Worm (Caenorhabditis elegans) whole organism, L1 larva: Measurements from ENCODE around the gene T04B2.3.
A peak's percentile ranks its signal among the peaks of the same experiment; 100 is the strongest.

Experiments
- C04F5.9 ChIP-seq: sonication (generic microtip); optimal IDR thresholded peaks from 2 replicates; lab custom pipeline; 2016; ENCODE audit warnings: missing genetic modification characterization, missing compliant biosample characterization
- F16B12.6 ChIP-seq: fragments of 150-350 bp; optimal IDR thresholded peaks from 2 replicates; lab custom pipeline; 2014; ENCODE audit warnings: missing biosample characterization, missing genetic modification characterization
- alr-1 ChIP-seq: fragments of 200-800 bp; sonication (Bioruptor generic); optimal IDR thresholded peaks from 2 replicates; lab custom pipeline; 2018; ENCODE audit warnings: borderline replicate concordance, mild to moderate bottlenecking, missing genetic modification characterization, missing compliant biosample characterization
- ama-1 ChIP-seq: fragments of 150-350 bp; optimal IDR thresholded peaks from 2 replicates; lab custom pipeline; 2014
- blmp-1 ChIP-seq: fragments of 150-350 bp; optimal IDR thresholded peaks from 2 replicates; lab custom pipeline; 2014; ENCODE audit warnings: missing biosample characterization, missing genetic modification characterization
- ceh-8 ChIP-seq: fragments of 200-800 bp; sonication (Bioruptor generic); optimal IDR thresholded peaks from 2 replicates; lab custom pipeline; 2018; ENCODE audit warnings: mild to moderate bottlenecking, missing genetic modification characterization, moderate library complexity, missing compliant biosample characterization
- ceh-82 ChIP-seq, 3 experiments: fragments of 150-350 bp in 1 of 3; sonication (generic microtip) in 2 of 3; optimal IDR thresholded peaks; 2 replicates each; lab custom pipeline; 2014 to 2017; ENCODE audit warnings: missing biosample characterization in 3 of 3, missing genetic modification characterization in 3 of 3
- dpl-1 ChIP-seq, 3 experiments: fragments of 150-350 bp in 2 of 3; sonication (generic microtip) in 1 of 3; optimal IDR thresholded peaks; 2 replicates each; lab custom pipeline; 2014 to 2017; ENCODE audit warnings: missing biosample characterization in 3 of 3, missing genetic modification characterization in 3 of 3, missing genetic modification reagents in 3 of 3
- dsc-1 ChIP-seq: sonication (generic microtip); optimal IDR thresholded peaks from 2 replicates; lab custom pipeline; 2016; ENCODE audit warnings: mild to moderate bottlenecking, missing genetic modification characterization, missing compliant biosample characterization
- efl-1 ChIP-seq, 4 experiments: fragments of 150-350 bp; optimal IDR thresholded peaks in 3 of 4; peaks in 1 of 4; 1 replicate in 1 of 4; 2 replicates in 3 of 4; lab custom pipeline; 2014; ENCODE audit warnings: missing biosample characterization in 2 of 4, missing genetic modification characterization in 2 of 4, missing genetic modification reagents in 2 of 4
- egl-13 ChIP-seq: sonication (generic microtip); optimal IDR thresholded peaks from 2 replicates; lab custom pipeline; 2016; ENCODE audit warnings: missing genotype, missing genetic modification reagents, missing genetic modification characterization, missing compliant biosample characterization
- fkh-8 ChIP-seq: sonication (generic microtip); optimal IDR thresholded peaks from 2 replicates; lab custom pipeline; 2016; ENCODE audit warnings: mild to moderate bottlenecking, missing genetic modification characterization, missing compliant biosample characterization
- fos-1 ChIP-seq: fragments of 150-350 bp; optimal IDR thresholded peaks from 2 replicates; lab custom pipeline; 2014; ENCODE audit warnings: missing biosample characterization, missing genetic modification characterization
- hlh-4 ChIP-seq: sonication (generic microtip); optimal IDR thresholded peaks from 2 replicates; lab custom pipeline; 2016; ENCODE audit warnings: mild to moderate bottlenecking, missing genetic modification characterization, missing compliant biosample characterization
- hpl-2 ChIP-seq: fragments of 150-350 bp; optimal IDR thresholded peaks from 2 replicates; lab custom pipeline; 2014; ENCODE audit warnings: missing biosample characterization, missing genetic modification reagents, missing genetic modification characterization
- lin-13 ChIP-seq: fragments of 150-350 bp; optimal IDR thresholded peaks from 2 replicates; lab custom pipeline; 2014; ENCODE audit warnings: missing biosample characterization, missing genetic modification reagents, missing genetic modification characterization
- lin-14 ChIP-seq: fragments of 200-800 bp; sonication (Bioruptor generic); optimal IDR thresholded peaks from 2 replicates; lab custom pipeline; 2018; ENCODE audit warnings: mild to moderate bottlenecking, missing genetic modification characterization, moderate library complexity, missing compliant biosample characterization
- lin-15B ChIP-seq: fragments of 150-350 bp; sonication (generic microtip); optimal IDR thresholded peaks from 3 replicates; lab custom pipeline; 2014; ENCODE audit warnings: missing biosample characterization, missing genetic modification characterization
- lin-35 ChIP-seq, 2 experiments: fragments of 150-350 bp; optimal IDR thresholded peaks; 2 replicates each; lab custom pipeline; 2014; ENCODE audit warnings: missing biosample characterization in 2 of 2, missing genetic modification characterization in 2 of 2, missing genetic modification reagents in 2 of 2
- lin-39 ChIP-seq: fragments of 150-350 bp; optimal IDR thresholded peaks from 2 replicates; lab custom pipeline; 2014; ENCODE audit warnings: missing biosample characterization, missing genetic modification reagents, missing genetic modification characterization
- lir-3 ChIP-seq: sonication (generic microtip); optimal IDR thresholded peaks from 2 replicates; lab custom pipeline; 2016; ENCODE audit warnings: mild to moderate bottlenecking, missing genetic modification characterization, moderate library complexity, missing compliant biosample characterization; ENCODE audit not compliant: poor library complexity
- lsy-2 ChIP-seq, 2 experiments: fragments of 150-350 bp; optimal IDR thresholded peaks; 2 replicates each; lab custom pipeline; 2014; ENCODE audit warnings: missing biosample characterization in 2 of 2, missing genetic modification characterization in 2 of 2
- mdl-1 ChIP-seq, 2 experiments: fragments of 150-350 bp; optimal IDR thresholded peaks; 2 replicates each; lab custom pipeline; 2014 to 2017; ENCODE audit warnings: missing biosample characterization in 2 of 2, missing genetic modification characterization in 2 of 2, inconsistent platforms in 1 of 2
- mef-2 ChIP-seq: fragments of 150-350 bp; optimal IDR thresholded peaks from 2 replicates; lab custom pipeline; 2014; ENCODE audit warnings: missing biosample characterization, missing genetic modification characterization
- mep-1 ChIP-seq: fragments of 150-350 bp; optimal IDR thresholded peaks from 2 replicates; lab custom pipeline; 2014; ENCODE audit warnings: missing biosample characterization, missing genetic modification characterization
- nhr-19 ChIP-seq: fragments of 200-800 bp; sonication (Bioruptor generic); conservative IDR thresholded peaks from 2 replicates; pipeline ENCODE4 v1.3.6; 2022; ENCODE audit warnings: missing genetic modification characterization, missing compliant biosample characterization
- nhr-20 ChIP-seq: sonication (generic microtip); optimal IDR thresholded peaks from 2 replicates; lab custom pipeline; 2016; ENCODE audit warnings: mild to moderate bottlenecking, missing genetic modification characterization, missing compliant biosample characterization
- nhr-237 ChIP-seq: fragments of 150-350 bp; optimal IDR thresholded peaks from 2 replicates; lab custom pipeline; 2014; ENCODE audit warnings: missing biosample characterization, missing genetic modification characterization
- nhr-47 ChIP-seq: sonication (generic microtip); optimal IDR thresholded peaks from 2 replicates; lab custom pipeline; 2016; ENCODE audit warnings: mild to moderate bottlenecking, missing genetic modification characterization, moderate library complexity, missing compliant biosample characterization
- nhr-71 ChIP-seq: sonication (generic microtip); optimal IDR thresholded peaks from 2 replicates; lab custom pipeline; 2016; ENCODE audit warnings: mild to moderate bottlenecking, missing genetic modification characterization, moderate library complexity, missing compliant biosample characterization
- nhr-76 ChIP-seq: sonication (generic microtip); optimal IDR thresholded peaks from 2 replicates; lab custom pipeline; 2017; ENCODE audit warnings: missing biosample characterization, missing genetic modification characterization
- skn-1 ChIP-seq: fragments of 150-350 bp; optimal IDR thresholded peaks from 2 replicates; lab custom pipeline; 2014; ENCODE audit warnings: missing biosample characterization, missing genetic modification characterization
- snpc-4 ChIP-seq: fragments of 150-350 bp; optimal IDR thresholded peaks from 2 replicates; lab custom pipeline; 2014; ENCODE audit warnings: missing biosample characterization, missing genetic modification characterization
- sox-4 ChIP-seq: sonication (generic microtip); optimal IDR thresholded peaks from 2 replicates; lab custom pipeline; 2016; ENCODE audit warnings: missing genetic modification characterization, missing compliant biosample characterization
- sptf-1 ChIP-seq: fragments of 150-350 bp; optimal IDR thresholded peaks from 2 replicates; lab custom pipeline; 2014; ENCODE audit warnings: missing biosample characterization, missing genetic modification characterization
- sup-37 ChIP-seq: fragments of 200-800 bp; sonication (Bioruptor generic); optimal IDR thresholded peaks from 2 replicates; lab custom pipeline; 2018; ENCODE audit warnings: mild to moderate bottlenecking, missing genetic modification characterization, missing compliant biosample characterization
- swsn-7 ChIP-seq: sonication (generic microtip); optimal IDR thresholded peaks from 2 replicates; lab custom pipeline; 2016; ENCODE audit warnings: missing genetic modification characterization, missing compliant biosample characterization
- tbx-2 ChIP-seq: sonication (generic microtip); optimal IDR thresholded peaks from 2 replicates; lab custom pipeline; 2016; ENCODE audit warnings: missing genetic modification characterization, missing compliant biosample characterization
- unc-130 ChIP-seq: fragments of 150-350 bp; optimal IDR thresholded peaks from 2 replicates; lab custom pipeline; 2017; ENCODE audit warnings: missing biosample characterization, missing genetic modification characterization, inconsistent platforms
- vab-15 ChIP-seq: sonication (generic microtip); optimal IDR thresholded peaks from 2 replicates; lab custom pipeline; 2017; ENCODE audit warnings: missing genotype, mild to moderate bottlenecking, missing genetic modification characterization, missing compliant biosample characterization
- xbp-1 ChIP-seq: sonication (generic microtip); optimal IDR thresholded peaks from 2 replicates; lab custom pipeline; 2016; ENCODE audit warnings: missing genetic modification characterization, missing compliant biosample characterization
- zag-1 ChIP-seq: fragments of 150-350 bp; optimal IDR thresholded peaks from 2 replicates; lab custom pipeline; 2014; ENCODE audit warnings: missing biosample characterization, missing genetic modification characterization
- zip-4 ChIP-seq: fragments of 200-800 bp; sonication (Bioruptor generic); optimal IDR thresholded peaks from 2 replicates; lab custom pipeline; 2018; ENCODE audit warnings: mild to moderate bottlenecking, missing genetic modification characterization, moderate library complexity, missing compliant biosample characterization
- ztf-11 ChIP-seq, 2 experiments: sonication (generic microtip); optimal IDR thresholded peaks; 2 replicates each; lab custom pipeline; 2016 to 2017; ENCODE audit warnings: missing genetic modification characterization in 2 of 2, missing biosample characterization in 1 of 2, missing compliant biosample characterization in 1 of 2
- ztf-4 ChIP-seq: fragments of 150-350 bp; optimal IDR thresholded peaks from 2 replicates; lab custom pipeline; 2014; ENCODE audit warnings: missing biosample characterization, missing genetic modification characterization

The T04B2.3 gene

DNA sequence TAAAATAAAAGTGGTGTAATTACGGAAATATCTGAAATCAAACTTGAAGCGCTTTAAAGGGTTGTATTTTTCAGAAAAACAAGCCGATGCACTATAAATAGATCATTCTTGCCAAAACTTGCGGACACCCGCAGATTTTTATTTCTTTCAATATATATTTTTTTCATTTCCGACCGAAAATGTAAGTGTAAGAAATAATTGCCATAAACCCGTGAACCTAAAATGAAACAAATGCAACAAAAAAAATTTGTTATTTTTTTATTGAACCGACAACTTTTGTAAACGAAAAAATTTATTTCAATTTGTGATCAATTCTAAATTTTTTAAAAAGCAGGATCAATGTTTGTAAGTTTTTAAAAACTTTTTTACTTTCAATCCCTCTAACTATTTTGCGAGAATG lies 33.6 kb downstream of the T04B2.3 start, which contains the start of gene W01B6.6:
Gene W01B6.6, plus strand, starts transcription at position 301 of the 400 bp plus-strand sequence.
- no peak for TF ChIP-seq nhr-47
- TF ChIP-seq sup-37 (GFP tag; lab: Kevin White, UChicago) = no peak
- no peak for TF ChIP-seq nhr-20 (tag; lab: Kevin White, UChicago)
- no peak for TF ChIP-seq dsc-1 (tag; lab: Kevin White, UChicago)
- TF ChIP-seq efl-1 (optimal IDR thresholded peaks at IDR 0.05; lab: Kevin White, UChicago) = no peak
- TF ChIP-seq efl-1 (GFP tag; optimal IDR thresholded peaks at IDR 0.05 in 1 of 2; lab: Kevin White, UChicago) = no peak
- no peak for TF ChIP-seq lir-3 (tag; lab: Kevin White, UChicago)
- no peak for TF ChIP-seq mep-1 (tag; lab: Kevin White, UChicago)
- TF ChIP-seq lin-14 (GFP tag; lab: Kevin White, UChicago) = no peak
- TF ChIP-seq swsn-7 = no peak
- no peak for TF ChIP-seq fos-1
- TF ChIP-seq zag-1 = no peak
- TF ChIP-seq hlh-4 (tag; lab: Kevin White, UChicago) = no peak
- no peak for TF ChIP-seq zip-4
- TF ChIP-seq ztf-4 (tag; lab: Kevin White, UChicago) = no peak
- no peak for TF ChIP-seq sptf-1 (tag; lab: Kevin White, UChicago)
- no peak for TF ChIP-seq C04F5.9 (tag; lab: Kevin White, UChicago)
- TF ChIP-seq lsy-2 (tag; optimal IDR thresholded peaks at IDR 0.05; lab: Kevin White, UChicago) = no peak

- TF ChIP-seq egl-13 (no peak), skn-1 (tag; lab: Kevin White, UChicago) (no peak), ceh-8 (peak; percentile 83), efl-1 (optimal IDR thresholded peaks at IDR 0.05; lab: Kevin White, UChicago) (no peak), efl-1 (GFP tag; optimal IDR thresholded peaks at IDR 0.05 in 1 of 2; lab: Kevin White, UChicago) (peak in 1 of 2 experiments; percentile 81)
Observed at ce11 chrIV:10084323-10084959, 37.2 kb downstream of the T04B2.3 start, which contains the start of gene W01B6.8. Gene W01B6.8 (minus strand): TSS chrIV:10084373.

DNA sequence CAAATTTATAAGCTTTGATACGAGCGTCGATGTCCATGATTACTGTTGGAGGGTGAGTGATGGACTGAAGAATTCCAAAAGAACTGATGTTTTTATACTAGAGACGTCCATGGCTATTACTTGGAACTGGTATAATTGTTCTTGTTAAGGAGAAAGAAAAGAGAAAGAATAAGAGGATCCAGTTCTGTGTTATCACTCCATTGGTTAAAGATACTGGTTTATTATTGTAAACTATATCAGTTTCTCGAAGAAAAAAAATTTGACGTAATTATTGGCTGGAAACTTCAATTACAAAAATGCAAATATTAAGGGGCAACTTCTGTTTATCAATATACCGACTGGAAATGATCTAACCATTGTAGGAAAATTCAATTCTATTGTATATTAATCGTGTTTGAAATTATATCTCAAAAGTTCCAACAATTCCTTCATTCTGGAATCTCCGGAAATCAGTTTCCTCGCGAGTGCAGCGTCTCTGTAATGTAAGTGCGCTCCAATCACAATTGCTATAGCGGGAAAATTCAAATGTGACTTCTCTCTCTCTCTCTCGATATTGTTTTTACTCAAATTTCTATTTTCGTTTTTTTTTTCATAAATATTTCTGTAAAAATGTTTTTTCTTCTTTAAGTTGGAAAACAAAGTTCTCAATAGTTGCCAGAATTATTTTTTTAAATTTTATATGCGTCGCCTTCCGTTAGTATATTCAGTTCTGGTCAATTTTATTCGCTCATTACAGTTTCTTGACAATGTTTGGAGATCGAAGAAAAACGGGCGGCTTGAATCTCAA lies 38.4 kb downstream of the T04B2.3 start, which contains the start of the genes col-2 and ndc-80:
Gene col-2, minus strand, starts transcription at position 51 of the 787 bp plus-strand sequence.
Gene ndc-80, plus strand, starts transcription at position 737 of the 787 bp plus-strand sequence.
- peak; percentile 88 to 92 (median 89) for TF ChIP-seq dpl-1 (GFP tag; optimal IDR thresholded peaks at IDR 0.05; lab: Kevin White, UChicago)
- peak; percentile 92 for TF ChIP-seq vab-15
- peak; percentile 82 for TF ChIP-seq mep-1 (tag; lab: Kevin White, UChicago)
- TF ChIP-seq efl-1 (optimal IDR thresholded peaks at IDR 0.05; lab: Kevin White, UChicago) = peak; percentile 91 to 94
- peak; percentile 88 to 99 for TF ChIP-seq efl-1 (GFP tag; optimal IDR thresholded peaks at IDR 0.05 in 1 of 2; lab: Kevin White, UChicago)
- no peak for TF ChIP-seq nhr-76 (tag; lab: Kevin White, UChicago)
- peak; percentile 85 to 95 for TF ChIP-seq lin-35 (GFP tag; optimal IDR thresholded peaks at IDR 0.05; lab: Kevin White, UChicago)
- peak in 2 of 3 experiments; percentile 36 to 80 for TF ChIP-seq ceh-82 (tag; optimal IDR thresholded peaks at IDR 0.05; lab: Kevin White, UChicago)
- no peak for TF ChIP-seq mef-2 (tag; lab: Kevin White, UChicago)
- TF ChIP-seq ztf-11 (tag; optimal IDR thresholded peaks at IDR 0.05; lab: Kevin White, UChicago) = peak in 1 of 2 experiments; percentile 17
- peak; percentile 79 for TF ChIP-seq lin-14 (GFP tag; lab: Kevin White, UChicago)
- peak; percentile 51 for TF ChIP-seq swsn-7
- TF ChIP-seq lin-15B (tag; lab: Kevin White, UChicago) = peak; percentile 87
- peak in 1 of 2 experiments; percentile 59 for TF ChIP-seq mdl-1 (tag; optimal IDR thresholded peaks at IDR 0.05; lab: Kevin White, UChicago)
- peak; percentile 13 for TF ChIP-seq snpc-4 (tag; lab: Kevin White, UChicago)
- TF ChIP-seq F16B12.6 (tag; lab: Kevin White, UChicago) = peak; percentile 58
- no peak for TF ChIP-seq lin-39 (tag; lab: Kevin White, UChicago)
- no peak for TF ChIP-seq sptf-1 (tag; lab: Kevin White, UChicago)
- no peak for TF ChIP-seq sox-4 (tag; lab: Kevin White, UChicago)
- peak; percentile 49 for TF ChIP-seq fkh-8
- TF ChIP-seq nhr-237 = peak; percentile 51
- no peak for TF ChIP-seq hpl-2 (GFP tag; lab: Kevin White, UChicago)
- TF ChIP-seq unc-130 (tag; lab: Kevin White, UChicago) = no peak
- TF ChIP-seq nhr-19 (GFP tag; lab: Robert Waterston, UW) = peak; percentile 58
- TF ChIP-seq blmp-1 (tag; lab: Kevin White, UChicago) = peak; percentile 71
- TF ChIP-seq lin-13 = peak; percentile 71
- peak; percentile 71 for TF ChIP-seq xbp-1
- peak; percentile 69 to 92 for TF ChIP-seq lsy-2 (tag; optimal IDR thresholded peaks at IDR 0.05; lab: Kevin White, UChicago)
- peak; percentile 83 for TF ChIP-seq nhr-71 (tag; lab: Kevin White, UChicago)
- TF ChIP-seq tbx-2 = peak; percentile 61
- peak; percentile 67 for TF ChIP-seq fos-1
- no peak for TF ChIP-seq alr-1 (tag; lab: Kevin White, UChicago)
- no peak for TF ChIP-seq ama-1 (lab: Kevin White, UChicago)
